Worm (Caenorhabditis elegans) whole organism, L4/young adult: ENCODE data around the gene gyf-1.

Source experiments
- dao-5 ChIP-seq: sonication (generic microtip); optimal IDR thresholded peaks from 2 replicates; lab custom pipeline; 2016; ENCODE audit warnings: missing genotype, missing genetic modification characterization, moderate library complexity, missing compliant biosample characterization
- him-1 ChIP-seq: sonication (generic microtip); optimal IDR thresholded peaks from 2 replicates; lab custom pipeline; 2016; ENCODE audit warnings: missing genotype, missing genetic modification reagents, missing genetic modification characterization, missing compliant biosample characterization

- TF ChIP-seq him-1 (tag; lab: Kevin White, UChicago) (no peak), dao-5 (tag; lab: Kevin White, UChicago) (no peak)
Measured at ce11 chrII:6709680-6710079, 25.6 kb downstream of the gyf-1 start.
